Fruit fly (Drosophila melanogaster) whole organism, embryonic: ENCODE data around the gene UQCR-14L.

ENCODE experiments used
- Ada2b ChIP-seq: fragments of 200-800 bp; sonication (Bioruptor generic); IDR thresholded peaks from 2 replicates; pipeline ENCODE4 v1.3.6; 2022; ENCODE audit warnings: missing biosample characterization, missing genetic modification characterization
- CG11723 ChIP-seq: fragments of 200-800 bp; sonication (Bioruptor generic); optimal IDR thresholded peaks from 2 replicates; lab custom pipeline; 2017; ENCODE audit warnings: missing biosample characterization, mild to moderate bottlenecking, missing genetic modification characterization
- CG12104 ChIP-seq: fragments of 200-800 bp; sonication (Bioruptor generic); optimal IDR thresholded peaks from 3 replicates; lab custom pipeline; 2016; ENCODE audit warnings: missing biosample characterization, missing genetic modification characterization
- CG15514 ChIP-seq: fragments of 200-800 bp; sonication (Bioruptor generic); optimal IDR thresholded peaks from 3 replicates; lab custom pipeline; 2017; ENCODE audit warnings: missing biosample characterization, missing genetic modification characterization, mild to moderate bottlenecking, moderate library complexity, missing genetic modification reagents
- CG16779 ChIP-seq: fragments of 200-800 bp; sonication (Bioruptor generic); IDR thresholded peaks from 2 replicates; pipeline ENCODE4 v1.3.6; 2022; ENCODE audit warnings: missing biosample characterization, missing genetic modification characterization
- CG16813 ChIP-seq: fragments of 200-800 bp; sonication (Bioruptor generic); IDR thresholded peaks from 3 replicates; pipeline ENCODE4 v1.3.6; 2022; ENCODE audit warnings: missing biosample characterization, missing genetic modification characterization; ENCODE audit not compliant: partially characterized antibody
- CG17568 ChIP-seq: fragments of 200-800 bp; sonication (Bioruptor generic); optimal IDR thresholded peaks from 2 replicates; lab custom pipeline; 2018; ENCODE audit warnings: missing biosample characterization, mild to moderate bottlenecking, missing genetic modification characterization, moderate library complexity
- CG17829 ChIP-seq: fragments of 200-800 bp; optimal IDR thresholded peaks from 2 replicates; lab custom pipeline; 2019; ENCODE audit warnings: missing biosample characterization, mild to moderate bottlenecking, missing genetic modification characterization, moderate library complexity
- CG1832 ChIP-seq: fragments of 200-800 bp; sonication (Bioruptor generic); optimal IDR thresholded peaks from 2 replicates; lab custom pipeline; 2017; ENCODE audit warnings: missing biosample characterization, mild to moderate bottlenecking, missing genetic modification characterization, inconsistent platforms
- CG18619 ChIP-seq: fragments of 200-800 bp; sonication (Bioruptor generic); optimal IDR thresholded peaks from 3 replicates; lab custom pipeline; 2017; ENCODE audit warnings: missing biosample characterization, mild to moderate bottlenecking, missing genetic modification characterization
- CG34376 ChIP-seq: fragments of 200-800 bp; sonication (Bioruptor generic); optimal IDR thresholded peaks from 2 replicates; lab custom pipeline; 2018; ENCODE audit warnings: missing biosample characterization, mild to moderate bottlenecking, missing genetic modification characterization
- CG6175 ChIP-seq: fragments of 200-800 bp; sonication (Bioruptor generic); IDR thresholded peaks from 3 replicates; pipeline ENCODE4 v1.3.6; 2022; ENCODE audit warnings: missing biosample characterization, missing genetic modification characterization
- CG7987 ChIP-seq: fragments of 200-800 bp; sonication (Bioruptor generic); optimal IDR thresholded peaks from 2 replicates; lab custom pipeline; 2018; ENCODE audit warnings: missing biosample characterization, mild to moderate bottlenecking, missing genetic modification characterization, moderate library complexity
- CG8765 ChIP-seq: fragments of 200-800 bp; sonication (Bioruptor generic); IDR thresholded peaks from 2 replicates; pipeline ENCODE4 v1.3.6; 2022; ENCODE audit warnings: missing biosample characterization, missing genetic modification characterization
- D ChIP-seq, 2 experiments: fragments of 200-800 bp in 1 of 2; fragments of >200 bp in 1 of 2; sonication (Bioruptor generic) in 1 of 2; optimal IDR thresholded peaks; 2 replicates in 1 of 2; 3 replicates in 1 of 2; lab custom pipeline; 2017; ENCODE audit warnings: mild to moderate bottlenecking in 1 of 2, missing biosample characterization in 1 of 2, missing genetic modification characterization in 1 of 2, missing genetic modification reagents in 1 of 2
- Dbx ChIP-seq: fragments of 200-800 bp; sonication (Bioruptor generic); IDR thresholded peaks from 3 replicates; pipeline ENCODE4 v1.3.6; 2022; ENCODE audit warnings: missing biosample characterization, missing genetic modification characterization
- Deaf1 ChIP-seq: fragments of 200-800 bp; optimal IDR thresholded peaks from 3 replicates; lab custom pipeline; 2019; ENCODE audit warnings: missing biosample characterization, mild to moderate bottlenecking, missing genetic modification characterization, moderate library complexity
- Dek ChIP-seq: fragments of 200-800 bp; sonication (Bioruptor generic); optimal IDR thresholded peaks from 3 replicates; lab custom pipeline; 2019; ENCODE audit warnings: missing biosample characterization, mild to moderate bottlenecking, missing genetic modification characterization, moderate library complexity
- Dref ChIP-seq: fragments of 200-800 bp; sonication (Bioruptor generic); IDR thresholded peaks from 2 replicates; pipeline ENCODE4 v1.3.6; 2022; ENCODE audit warnings: missing biosample characterization, missing genetic modification characterization
- Fer1 ChIP-seq: fragments of 200-800 bp; sonication (Bioruptor generic); optimal IDR thresholded peaks from 2 replicates; lab custom pipeline; 2017; ENCODE audit warnings: missing biosample characterization, mild to moderate bottlenecking, missing genetic modification characterization
- Fer3 ChIP-seq: fragments of 200-800 bp; sonication (Bioruptor generic); optimal IDR thresholded peaks from 2 replicates; lab custom pipeline; 2018; ENCODE audit warnings: missing biosample characterization, mild to moderate bottlenecking, missing genetic modification characterization, moderate library complexity
- GATAe ChIP-seq: fragments of 200-800 bp; sonication (Bioruptor generic); conservative IDR thresholded peaks from 2 replicates; pipeline ENCODE4 v1.3.6; 2022; ENCODE audit warnings: missing biosample characterization, missing genetic modification characterization
- HHEX ChIP-seq: fragments of 200-800 bp; sonication (Bioruptor generic); optimal IDR thresholded peaks from 3 replicates; lab custom pipeline; 2017; ENCODE audit warnings: missing biosample characterization, mild to moderate bottlenecking, missing genetic modification characterization, missing genetic modification reagents
- Hmr ChIP-seq: fragments of 200-800 bp; sonication (Bioruptor generic); optimal IDR thresholded peaks from 3 replicates; lab custom pipeline; 2017; ENCODE audit warnings: mild to moderate bottlenecking, missing biosample characterization, missing genetic modification reagents, missing genetic modification characterization
- Side ChIP-seq: fragments of 200-800 bp; sonication (Bioruptor generic); optimal IDR thresholded peaks from 2 replicates; lab custom pipeline; 2016; ENCODE audit warnings: missing biosample characterization, missing genetic modification characterization
- Stat92E ChIP-seq, 3 experiments: fragments of >200 bp in 2 of 3; fragments of 200-800 bp in 1 of 3; sonication (Bioruptor generic) in 1 of 3; optimal IDR thresholded peaks; 2 replicates each; lab custom pipeline; 2017 to 2019; ENCODE audit warnings: missing biosample characterization in 3 of 3, missing genetic modification characterization in 3 of 3, mild to moderate bottlenecking in 1 of 3, moderate library complexity in 1 of 3
- bigmax ChIP-seq: fragments of 200-800 bp; sonication (Bioruptor generic); optimal IDR thresholded peaks from 2 replicates; lab custom pipeline; 2018; ENCODE audit warnings: missing biosample characterization, mild to moderate bottlenecking, missing genetic modification characterization
- bsh ChIP-seq, 2 experiments: fragments of 200-800 bp; sonication (Bioruptor generic); optimal IDR thresholded peaks; 2 replicates each; lab custom pipeline; 2017 to 2018; ENCODE audit warnings: mild to moderate bottlenecking in 2 of 2, missing biosample characterization in 2 of 2, missing genetic modification characterization in 2 of 2, moderate library complexity in 1 of 2
- cg ChIP-seq: fragments of 200-800 bp; sonication (Bioruptor generic); optimal IDR thresholded peaks from 3 replicates; lab custom pipeline; 2019; ENCODE audit warnings: missing biosample characterization, mild to moderate bottlenecking, missing genetic modification characterization, moderate library complexity
- cwo ChIP-seq: fragments of 200-800 bp; sonication (Bioruptor generic); optimal IDR thresholded peaks from 3 replicates; lab custom pipeline; 2017; ENCODE audit warnings: missing biosample characterization, missing genetic modification characterization, mild to moderate bottlenecking, moderate library complexity, missing genetic modification reagents
- grau ChIP-seq: fragments of 200-800 bp; optimal IDR thresholded peaks from 3 replicates; lab custom pipeline; 2019; ENCODE audit warnings: missing biosample characterization, mild to moderate bottlenecking, missing genetic modification characterization, moderate library complexity
- gro ChIP-seq: fragments of 200-800 bp; sonication (Bioruptor generic); optimal IDR thresholded peaks from 2 replicates; lab custom pipeline; 2016; ENCODE audit warnings: missing biosample characterization, missing genetic modification characterization
- ind ChIP-seq: fragments of 200-800 bp; sonication (Bioruptor generic); optimal IDR thresholded peaks from 3 replicates; lab custom pipeline; 2016; ENCODE audit warnings: missing biosample characterization, missing genetic modification characterization
- klu ChIP-seq: fragments of 200-800 bp; sonication (Bioruptor generic); IDR thresholded peaks from 2 replicates; pipeline ENCODE4 v1.3.6; 2022; ENCODE audit warnings: missing biosample characterization, missing genetic modification characterization
- mirr ChIP-seq: fragments of 200-800 bp; sonication (Bioruptor generic); optimal IDR thresholded peaks from 3 replicates; lab custom pipeline; 2018; ENCODE audit warnings: missing biosample characterization, mild to moderate bottlenecking, missing genetic modification characterization
- odd ChIP-seq: fragments of 200-800 bp; sonication (Bioruptor generic); optimal IDR thresholded peaks from 2 replicates; lab custom pipeline; 2017; ENCODE audit warnings: missing biosample characterization, mild to moderate bottlenecking, missing genetic modification characterization
- pzg ChIP-seq: fragments of 200-800 bp; sonication (Bioruptor generic); optimal IDR thresholded peaks from 3 replicates; lab custom pipeline; 2018; ENCODE audit warnings: missing biosample characterization, mild to moderate bottlenecking, missing genetic modification characterization, moderate library complexity
- row ChIP-seq: fragments of 200-800 bp; sonication (Bioruptor generic); IDR thresholded peaks from 3 replicates; pipeline ENCODE4 v1.3.6; 2022; ENCODE audit warnings: missing biosample characterization, missing genetic modification characterization
- sna ChIP-seq: fragments of 200-800 bp; sonication (Bioruptor generic); IDR thresholded peaks from 2 replicates; pipeline ENCODE4 v1.3.6; 2022; ENCODE audit warnings: missing biosample characterization, missing genetic modification characterization; ENCODE audit not compliant: partially characterized antibody
- sr ChIP-seq: fragments of 200-800 bp; sonication (Bioruptor generic); IDR thresholded peaks from 3 replicates; pipeline ENCODE4 v1.3.6; 2022; ENCODE audit warnings: missing biosample characterization, missing genetic modification characterization
- sug ChIP-seq: fragments of 200-800 bp; optimal IDR thresholded peaks from 2 replicates; lab custom pipeline; 2019; ENCODE audit warnings: missing biosample characterization, mild to moderate bottlenecking, missing genetic modification characterization, moderate library complexity
- tio ChIP-seq: fragments of 200-800 bp; sonication (Bioruptor generic); optimal IDR thresholded peaks from 2 replicates; lab custom pipeline; 2017; ENCODE audit warnings: missing biosample characterization, missing genetic modification characterization, inconsistent platforms
- trem ChIP-seq: fragments of 200-800 bp; optimal IDR thresholded peaks from 3 replicates; lab custom pipeline; 2019; ENCODE audit warnings: missing biosample characterization, mild to moderate bottlenecking, missing genetic modification characterization, moderate library complexity
- trh ChIP-seq: fragments of 200-800 bp; sonication (Bioruptor generic); optimal IDR thresholded peaks from 2 replicates; lab custom pipeline; 2016; ENCODE audit warnings: missing biosample characterization, missing genetic modification characterization
- unc-4 ChIP-seq: fragments of 200-800 bp; sonication (Bioruptor generic); IDR thresholded peaks from 2 replicates; pipeline ENCODE4 v1.3.6; 2022; ENCODE audit warnings: missing biosample characterization, missing genetic modification characterization; ENCODE audit not compliant: partially characterized antibody
- vvl ChIP-seq: fragments of 200-800 bp; sonication (Bioruptor generic); IDR thresholded peaks from 2 replicates; pipeline ENCODE4 v1.3.6; 2022; ENCODE audit warnings: missing biosample characterization, missing genetic modification characterization
- zen2 ChIP-seq: fragments of 200-800 bp; sonication (Bioruptor generic); IDR thresholded peaks from 3 replicates; pipeline ENCODE4 v1.3.6; 2022; ENCODE audit warnings: missing biosample characterization, missing genetic modification characterization; ENCODE audit not compliant: partially characterized antibody

Gene UQCR-14L

DNA sequence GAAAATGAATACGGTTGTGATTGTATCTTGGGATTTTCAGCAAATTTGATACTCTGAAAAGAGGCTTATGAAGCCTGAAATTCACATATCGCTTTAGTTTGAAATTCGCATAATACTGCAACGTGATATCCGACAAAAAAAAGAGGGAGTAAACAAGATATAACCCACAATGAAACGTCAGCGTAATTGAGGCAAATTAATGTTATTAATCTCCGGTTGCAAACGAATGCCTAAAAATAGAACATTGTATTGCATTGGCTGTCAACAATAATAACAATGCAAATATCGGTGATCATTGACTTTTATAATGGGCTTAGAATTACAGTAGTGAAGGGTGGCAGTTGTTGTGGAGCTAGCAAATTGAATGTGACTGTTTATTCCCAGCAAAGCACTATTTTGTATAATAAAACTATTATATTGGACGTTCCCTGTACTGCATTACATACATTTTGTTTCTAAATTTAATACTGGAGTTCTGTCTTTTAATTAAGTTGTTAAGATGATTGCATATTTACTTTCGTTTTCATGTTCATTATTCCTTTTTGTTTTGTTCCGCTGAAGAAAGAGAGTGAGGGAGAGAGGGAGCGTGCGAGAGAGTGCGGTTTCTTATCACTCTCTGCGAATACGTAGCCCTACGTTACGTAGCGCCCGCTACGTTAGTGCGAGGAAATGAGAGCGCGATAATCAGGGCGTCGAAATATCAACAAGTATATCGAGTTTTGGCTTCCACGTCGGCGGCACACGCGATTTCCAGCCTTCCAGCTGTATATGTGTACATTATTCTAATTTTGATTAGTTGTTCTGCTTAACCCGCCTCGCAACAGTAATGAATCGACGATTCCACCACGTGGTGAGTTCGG is 36.6 kb downstream of the UQCR-14L start (continued):
- TF ChIP-seq klu (GFP tag; lab: Robert Waterston, UW), result no peak
- TF ChIP-seq sr (GFP tag; lab: Robert Waterston, UW), result no peak
- TF ChIP-seq bsh (GFP tag; optimal IDR thresholded peaks at IDR 0.05; lab: Kevin White, UChicago), result no peak
- TF ChIP-seq Side (GFP tag; lab: Kevin White, UChicago), result peak; percentile 7
- TF ChIP-seq trh, result no peak
- no peak for TF ChIP-seq odd (GFP tag; lab: Kevin White, UChicago)
- TF ChIP-seq Dek (tag; lab: Kevin White, UChicago), result no peak
- peak; percentile 25 for TF ChIP-seq Hmr (GFP tag; lab: Kevin White, UChicago)
- no peak for TF ChIP-seq ind (GFP tag; lab: Kevin White, UChicago)
- no peak for TF ChIP-seq Ada2b
- no peak for TF ChIP-seq CG16779 (GFP tag; lab: Robert Waterston, UW)
- 0 out of 3 replicates have a peak, but pooled peaks have one; percentile 23 for TF ChIP-seq row (GFP tag; lab: Robert Waterston, UW)
- TF ChIP-seq cwo (GFP tag; lab: Kevin White, UChicago), result peak; percentile 96
- TF ChIP-seq sna (GFP tag; lab: Robert Waterston, UW), result peak; percentile 60; the same call in 1 of the 2 replicates
- peak; percentile 21 for TF ChIP-seq pzg
- peak; percentile 77 for TF ChIP-seq vvl (GFP tag; lab: Robert Waterston, UW)
- TF ChIP-seq unc-4 (GFP tag; lab: Robert Waterston, UW), result peak; percentile 24; the same call in 1 of the 2 replicates
- peak; percentile 11 for TF ChIP-seq CG17829 (tag; lab: Kevin White, UChicago)
- TF ChIP-seq CG17568, result no peak
- peak; percentile 6 for TF ChIP-seq gro (GFP tag; lab: Kevin White, UChicago)
- TF ChIP-seq Deaf1 (tag; lab: Kevin White, UChicago), result peak; percentile 7
- TF ChIP-seq HHEX (GFP tag; lab: Kevin White, UChicago), result no peak
- no peak for TF ChIP-seq CG18619
- TF ChIP-seq Dref, result 0 out of 2 replicates have a peak, but pooled peaks have one; percentile 21
- TF ChIP-seq mirr, result peak; percentile 62
- TF ChIP-seq cg, result peak; percentile 39
- no peak for TF ChIP-seq CG6175
- TF ChIP-seq CG12104, result no peak
- TF ChIP-seq sug (tag; lab: Kevin White, UChicago), result peak; percentile 21
- TF ChIP-seq Dbx (GFP tag; lab: Robert Waterston, UW), result peak; percentile 33; the same call in 1 of the 3 replicates
- TF ChIP-seq zen2 (GFP tag; lab: Robert Waterston, UW), result peak; percentile 47; the same call in 2 of the 3 replicates
- peak; percentile 62 for TF ChIP-seq CG1832 (GFP tag; lab: Kevin White, UChicago)
- peak; percentile 38 for TF ChIP-seq trem
- TF ChIP-seq bigmax (GFP tag; lab: Kevin White, UChicago), result peak; percentile 44
- no peak for TF ChIP-seq CG8765
- peak; percentile 60 for TF ChIP-seq grau (tag; lab: Kevin White, UChicago)
- TF ChIP-seq tio, result no peak
- TF ChIP-seq CG7987 (GFP tag; lab: Kevin White, UChicago), result peak; percentile 18
- TF ChIP-seq CG15514, result peak; percentile 12
- TF ChIP-seq GATAe (GFP tag; lab: Robert Waterston, UW), result no peak
- TF ChIP-seq Stat92E (GFP tag; optimal IDR thresholded peaks at IDR 0.05; lab: Kevin White, UChicago), result no peak
- peak; percentile 85 for TF ChIP-seq CG34376 (GFP tag; lab: Kevin White, UChicago)
- TF ChIP-seq CG16813, result no peak
- no peak for TF ChIP-seq CG11723 (GFP tag; lab: Kevin White, UChicago)
- no peak for TF ChIP-seq Fer3 (tag; lab: Kevin White, UChicago)
- no peak for TF ChIP-seq D (optimal IDR thresholded peaks at IDR 0.05; lab: Kevin White, UChicago)
- no peak for TF ChIP-seq D (GFP tag; optimal IDR thresholded peaks at IDR 0.05; lab: Kevin White, UChicago)
- peak; percentile 19 for TF ChIP-seq Fer1 (GFP tag; lab: Kevin White, UChicago)
